Worm (Caenorhabditis elegans): ENCODE results near the gene irg-7.

- TF ChIP-seq ama-1 (optimal IDR thresholded peaks at IDR 0.05), result no peak
- no peak for TF ChIP-seq R02D3.7 (tag; optimal IDR thresholded peaks at IDR 0.05)
- no peak for TF ChIP-seq nhr-77 (tag; optimal IDR thresholded peaks at IDR 0.05)
- no peak for TF ChIP-seq elt-3 (tag; optimal IDR thresholded peaks at IDR 0.05)
- TF ChIP-seq mdl-1 (tag; optimal IDR thresholded peaks at IDR 0.05), result no peak
- TF ChIP-seq nhr-237 (tag; optimal IDR thresholded peaks at IDR 0.05), result no peak
- TF ChIP-seq ztf-11 (tag; optimal IDR thresholded peaks at IDR 0.05), result no peak
- TF ChIP-seq ceh-82 (tag; optimal IDR thresholded peaks at IDR 0.05), result no peak
Observed at ce11 chrX:3220267-3220666, 23.2 kb downstream of the irg-7 start, which contains the start of gene rgl-1.

Data from whole organism, L2 larva.